Fruit fly (Drosophila melanogaster): ENCODE measurements around the gene CG10559.

DNA sequence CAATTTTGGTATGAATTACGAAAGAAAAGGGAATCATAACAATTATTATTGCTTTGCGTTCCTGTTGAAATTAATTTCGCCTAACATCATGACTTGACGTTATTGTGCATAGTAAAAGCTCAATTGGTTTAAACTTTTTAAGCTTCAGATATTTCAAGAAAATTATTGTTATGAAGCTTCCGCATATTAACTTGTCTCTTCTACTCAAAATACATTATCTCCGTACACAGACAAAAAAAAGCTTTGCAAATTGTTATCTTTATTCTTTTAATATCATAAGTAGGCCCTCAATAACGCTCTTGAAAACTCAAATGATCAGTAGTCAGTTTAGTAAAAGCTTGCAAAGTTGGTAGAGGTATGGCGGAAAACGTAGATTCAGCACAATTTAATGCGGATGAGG lies 28.8 kb downstream of the CG10559 start, which contains the start of gene CG13658:
- TF ChIP-seq CG11456 (GFP tag; IDR thresholded peaks at IDR 0.05) (no peak), GATAe (GFP tag; conservative IDR thresholded peaks at IDR 0.05) (no peak), CG9817 (tag; optimal IDR thresholded peaks at IDR 0.05) (no peak), bigmax (GFP tag; optimal IDR thresholded peaks at IDR 0.05) (no peak), hb (GFP tag; IDR thresholded peaks at IDR 0.05; ENCODE audit: partially characterized antibody) (no peak), Nf-YC (tag; optimal IDR thresholded peaks at IDR 0.05) (no peak), CG13775 (GFP tag; optimal IDR thresholded peaks at IDR 0.05) (no peak), Gug (GFP tag; IDR thresholded peaks at IDR 0.05) (no peak), CG17328 (GFP tag; IDR thresholded peaks at IDR 0.05) (no peak), CG18476 (GFP tag; optimal IDR thresholded peaks at IDR 0.05) (no peak), schlank (tag; optimal IDR thresholded peaks at IDR 0.05) (no peak), CG31224 (GFP tag; IDR thresholded peaks at IDR 0.05) (no peak)

All from whole organism, embryonic.